Worm (Caenorhabditis elegans) whole organism, late embryonic: ENCODE results near the gene ugt-9.

Source experiments
- C08G9.2 ChIP-seq: sonication (generic microtip); optimal IDR thresholded peaks from 2 replicates; lab custom pipeline; 2016; ENCODE audit warnings: mild to moderate bottlenecking, missing genetic modification characterization, moderate library complexity, missing compliant biosample characterization
- F13H6.1 ChIP-seq: sonication (generic microtip); optimal IDR thresholded peaks from 2 replicates; lab custom pipeline; 2016; ENCODE audit warnings: missing genetic modification characterization, missing compliant biosample characterization
- K02D7.2 ChIP-seq: sonication (generic microtip); optimal IDR thresholded peaks from 2 replicates; lab custom pipeline; 2017; ENCODE audit warnings: mild to moderate bottlenecking, missing genetic modification characterization, missing compliant biosample characterization
- K09A11.1 ChIP-seq: sonication (generic microtip); optimal IDR thresholded peaks from 2 replicates; lab custom pipeline; 2017; ENCODE audit warnings: antibody characterized with exemption, mild to moderate bottlenecking, missing genetic modification characterization, missing compliant biosample characterization; ENCODE audit not compliant: insufficient read depth
- Y22D7AL.16 ChIP-seq: sonication (generic microtip); optimal IDR thresholded peaks from 2 replicates; lab custom pipeline; 2016; ENCODE audit warnings: missing genetic modification characterization, missing compliant biosample characterization
- ceh-14 ChIP-seq: sonication (generic microtip); optimal IDR thresholded peaks from 2 replicates; lab custom pipeline; 2016; ENCODE audit warnings: missing genotype, missing genetic modification characterization, missing compliant biosample characterization
- ceh-18 ChIP-seq: sonication (generic microtip); optimal IDR thresholded peaks from 2 replicates; lab custom pipeline; 2016; ENCODE audit warnings: missing genetic modification characterization, missing compliant biosample characterization
- ceh-19 ChIP-seq: fragments of 200-800 bp; sonication (Bioruptor generic); optimal IDR thresholded peaks from 2 replicates; lab custom pipeline; 2018; ENCODE audit warnings: mild to moderate bottlenecking, missing genetic modification characterization, missing compliant biosample characterization
- ceh-2 ChIP-seq: sonication (generic microtip); optimal IDR thresholded peaks from 2 replicates; lab custom pipeline; 2016; ENCODE audit warnings: missing genotype, missing genetic modification characterization, missing compliant biosample characterization
- ceh-22 ChIP-seq: sonication (generic microtip); optimal IDR thresholded peaks from 2 replicates; lab custom pipeline; 2017; ENCODE audit warnings: missing biosample characterization, missing genetic modification characterization
- ceh-30 ChIP-seq: fragments of 150-350 bp; optimal IDR thresholded peaks from 2 replicates; lab custom pipeline; 2014; ENCODE audit warnings: missing biosample characterization, missing genetic modification characterization
- ceh-45 ChIP-seq: fragments of 200-800 bp; sonication (Bioruptor generic); IDR thresholded peaks from 2 replicates; pipeline ENCODE4 v1.3.6; 2022; ENCODE audit warnings: missing genetic modification reagents, missing genetic modification characterization, missing compliant biosample characterization
- ceh-6 ChIP-seq: fragments of 200-800 bp; sonication (Bioruptor generic); optimal IDR thresholded peaks from 2 replicates; lab custom pipeline; 2018; ENCODE audit warnings: mild to moderate bottlenecking, missing genetic modification characterization, missing compliant biosample characterization
- ceh-9 ChIP-seq: sonication (generic microtip); optimal IDR thresholded peaks from 2 replicates; lab custom pipeline; 2016; ENCODE audit warnings: mild to moderate bottlenecking, missing genetic modification characterization, inconsistent platforms, missing compliant biosample characterization
- che-1 ChIP-seq: sonication (generic microtip); optimal IDR thresholded peaks from 2 replicates; lab custom pipeline; 2016; ENCODE audit warnings: mild to moderate bottlenecking, missing genetic modification characterization, missing compliant biosample characterization
- dmd-4 ChIP-seq: sonication (generic microtip); optimal IDR thresholded peaks from 2 replicates; lab custom pipeline; 2016; ENCODE audit warnings: borderline replicate concordance, missing genetic modification characterization, missing compliant biosample characterization
- elt-2 ChIP-seq: sonication (generic microtip); optimal IDR thresholded peaks from 2 replicates; lab custom pipeline; 2016; ENCODE audit warnings: missing genetic modification reagents, missing genetic modification characterization, missing compliant biosample characterization
- ets-4 ChIP-seq: sonication (generic microtip); optimal IDR thresholded peaks from 2 replicates; lab custom pipeline; 2016; ENCODE audit warnings: missing genetic modification characterization, missing compliant biosample characterization
- fkh-10 ChIP-seq: fragments of 150-350 bp; optimal IDR thresholded peaks from 2 replicates; lab custom pipeline; 2014; ENCODE audit warnings: missing biosample characterization, missing genetic modification reagents, missing genetic modification characterization
- fkh-6 ChIP-seq: sonication (generic microtip); optimal IDR thresholded peaks from 2 replicates; lab custom pipeline; 2016; ENCODE audit warnings: missing genetic modification characterization, missing compliant biosample characterization
- hlh-13 ChIP-seq: fragments of 200-800 bp; sonication (Bioruptor generic); optimal IDR thresholded peaks from 2 replicates; lab custom pipeline; 2018; ENCODE audit warnings: mild to moderate bottlenecking, missing genetic modification characterization, missing compliant biosample characterization
- hlh-30 ChIP-seq: sonication (generic microtip); optimal IDR thresholded peaks from 2 replicates; lab custom pipeline; 2017; ENCODE audit warnings: antibody characterized with exemption, missing genetic modification characterization, missing compliant biosample characterization; ENCODE audit not compliant: insufficient read depth
- hlh-6 ChIP-seq: sonication (generic microtip); optimal IDR thresholded peaks from 2 replicates; lab custom pipeline; 2016; ENCODE audit warnings: missing genotype, missing genetic modification characterization, missing compliant biosample characterization
- hlh-8 ChIP-seq: sonication (generic microtip); optimal IDR thresholded peaks from 2 replicates; lab custom pipeline; 2016; ENCODE audit warnings: missing genotype, missing genetic modification characterization, missing compliant biosample characterization
- lim-6 ChIP-seq: sonication (generic microtip); optimal IDR thresholded peaks from 2 replicates; lab custom pipeline; 2016; ENCODE audit warnings: missing genetic modification characterization, missing compliant biosample characterization
- nfya-1 ChIP-seq: sonication (generic microtip); optimal IDR thresholded peaks from 2 replicates; lab custom pipeline; 2017; ENCODE audit warnings: missing genetic modification characterization, mild to moderate bottlenecking, missing compliant biosample characterization, antibody characterized with exemption, moderate library complexity
- nhr-11 ChIP-seq: fragments of 150-350 bp; optimal IDR thresholded peaks from 2 replicates; lab custom pipeline; 2014; ENCODE audit warnings: missing biosample characterization, missing genetic modification characterization
- odd-2 ChIP-seq: sonication (generic microtip); optimal IDR thresholded peaks from 2 replicates; lab custom pipeline; 2017; ENCODE audit warnings: antibody characterized with exemption, mild to moderate bottlenecking, missing genetic modification characterization, missing compliant biosample characterization
- pag-3 ChIP-seq: sonication (generic microtip); optimal IDR thresholded peaks from 2 replicates; lab custom pipeline; 2016; ENCODE audit warnings: missing compliant biosample characterization, missing genetic modification characterization, borderline replicate concordance
- pat-9 ChIP-seq: fragments of 200-800 bp; sonication (Bioruptor generic); optimal IDR thresholded peaks from 2 replicates; lab custom pipeline; 2018; ENCODE audit warnings: mild to moderate bottlenecking, missing genetic modification characterization, moderate library complexity, missing compliant biosample characterization
- pqm-1 ChIP-seq: sonication (generic microtip); optimal IDR thresholded peaks from 2 replicates; lab custom pipeline; 2016; ENCODE audit warnings: missing genetic modification characterization, missing compliant biosample characterization
- pros-1 ChIP-seq: fragments of 150-350 bp; optimal IDR thresholded peaks from 2 replicates; lab custom pipeline; 2014; ENCODE audit warnings: missing biosample characterization, missing genetic modification reagents, missing genetic modification characterization
- ref-2 ChIP-seq: sonication (generic microtip); optimal IDR thresholded peaks from 2 replicates; lab custom pipeline; 2016; ENCODE audit warnings: missing genetic modification characterization, missing compliant biosample characterization
- sdc-2 ChIP-seq: sonication (generic microtip); optimal IDR thresholded peaks from 2 replicates; lab custom pipeline; 2016; ENCODE audit warnings: missing genotype, missing genetic modification characterization, missing compliant biosample characterization
- sox-2 ChIP-seq: fragments of 200-800 bp; sonication (Bioruptor generic); IDR thresholded peaks from 2 replicates; pipeline ENCODE4 v1.3.6; 2022; ENCODE audit warnings: missing genetic modification reagents, missing genetic modification characterization, missing compliant biosample characterization
- syd-9 ChIP-seq: sonication (generic microtip); optimal IDR thresholded peaks from 2 replicates; lab custom pipeline; 2016; ENCODE audit warnings: mild to moderate bottlenecking, missing genetic modification characterization, moderate library complexity, missing compliant biosample characterization
- tbx-2 ChIP-seq: sonication (generic microtip); optimal IDR thresholded peaks from 2 replicates; lab custom pipeline; 2016; ENCODE audit warnings: missing genetic modification characterization, missing compliant biosample characterization
- unc-86 ChIP-seq: sonication (generic microtip); optimal IDR thresholded peaks from 2 replicates; lab custom pipeline; 2016; ENCODE audit warnings: missing genetic modification characterization, missing compliant biosample characterization
- zip-5 ChIP-seq: sonication (generic microtip); optimal IDR thresholded peaks from 2 replicates; lab custom pipeline; 2016; ENCODE audit warnings: missing genetic modification characterization, missing compliant biosample characterization
- ztf-16 ChIP-seq: sonication (generic microtip); optimal IDR thresholded peaks from 2 replicates; lab custom pipeline; 2017; ENCODE audit warnings: missing genetic modification characterization, missing compliant biosample characterization

The ugt-9 gene

ce11 chrV:4868698-4869097 is 27.1 kb upstream of the ugt-9 start:
- TF ChIP-seq tbx-2 (no peak), sdc-2 (no peak), K02D7.2 (tag; lab: Kevin White, UChicago) (no peak), dmd-4 (no peak), Y22D7AL.16 (tag; lab: Kevin White, UChicago) (no peak), odd-2 (tag; lab: Kevin White, UChicago) (no peak), fkh-10 (GFP tag; lab: Kevin White, UChicago) (no peak), ceh-2 (tag; lab: Kevin White, UChicago) (no peak), hlh-8 (no peak), ets-4 (tag; lab: Kevin White, UChicago) (no peak), lim-6 (tag; lab: Kevin White, UChicago) (no peak), K09A11.1 (tag; lab: Kevin White, UChicago) (no peak), ceh-18 (tag; lab: Kevin White, UChicago) (no peak)

- TF ChIP-seq che-1 (no peak), pag-3 (tag; lab: Kevin White, UChicago) (no peak), ceh-6 (GFP tag; lab: Kevin White, UChicago) (no peak), F13H6.1 (tag; lab: Kevin White, UChicago) (no peak), ref-2 (tag; lab: Kevin White, UChicago) (no peak), ztf-16 (tag; lab: Kevin White, UChicago) (no peak), K02D7.2 (tag; lab: Kevin White, UChicago) (no peak), elt-2 (tag; lab: Kevin White, UChicago) (no peak), pat-9 (tag; lab: Kevin White, UChicago) (no peak), ets-4 (tag; lab: Kevin White, UChicago) (no peak), sox-2 (GFP tag; lab: Robert Waterston, UW) (no peak), unc-86 (tag; lab: Kevin White, UChicago) (no peak), ceh-14 (tag; lab: Kevin White, UChicago) (no peak), pqm-1 (tag; lab: Kevin White, UChicago) (no peak), ceh-45 (GFP tag; lab: Robert Waterston, UW) (no peak), fkh-10 (GFP tag; lab: Kevin White, UChicago) (no peak), C08G9.2 (tag; lab: Kevin White, UChicago) (no peak), zip-5 (tag; lab: Kevin White, UChicago) (no peak), ceh-22 (tag; lab: Kevin White, UChicago) (no peak)
These were observed 25.2 kb upstream of the ugt-9 start for ce11 chrV:4870627-4871026.

ce11 chrV:4871992-4872391 is 23.9 kb upstream of the ugt-9 start, which contains the start of gene srd-33:
Gene srd-33 (plus strand): TSS chrV:4872292.
- TF ChIP-seq syd-9 (tag; lab: Kevin White, UChicago) = no peak
- no peak for TF ChIP-seq pag-3 (tag; lab: Kevin White, UChicago)
- TF ChIP-seq ceh-19 (GFP tag; lab: Kevin White, UChicago) = no peak
- TF ChIP-seq hlh-13 (GFP tag; lab: Kevin White, UChicago) = no peak
- no peak for TF ChIP-seq ceh-30 (tag; lab: Kevin White, UChicago)
- TF ChIP-seq ref-2 (tag; lab: Kevin White, UChicago) = no peak
- TF ChIP-seq C08G9.2 (tag; lab: Kevin White, UChicago) = no peak
- no peak for TF ChIP-seq nfya-1 (tag; lab: Kevin White, UChicago)
- TF ChIP-seq hlh-6 (tag; lab: Kevin White, UChicago) = no peak
- no peak for TF ChIP-seq K09A11.1 (tag; lab: Kevin White, UChicago)
- no peak for TF ChIP-seq ceh-18 (tag; lab: Kevin White, UChicago)
- no peak for TF ChIP-seq hlh-30
- no peak for TF ChIP-seq zip-5 (tag; lab: Kevin White, UChicago)
- no peak for TF ChIP-seq ceh-9
- no peak for TF ChIP-seq nhr-11 (tag; lab: Kevin White, UChicago)
- TF ChIP-seq sox-2 (GFP tag; lab: Robert Waterston, UW) = no peak
- no peak for TF ChIP-seq fkh-6 (tag; lab: Kevin White, UChicago)
- TF ChIP-seq pros-1 (tag; lab: Kevin White, UChicago) = no peak
- no peak for TF ChIP-seq che-1
